Worm (Caenorhabditis elegans) whole organism, L2 larva: ENCODE measurements around the gene cnc-7.
A peak's percentile ranks its signal among the peaks of the same experiment; 100 is the strongest.

ENCODE experiments used
- C34F6.9 ChIP-seq: fragments of 150-350 bp; optimal IDR thresholded peaks from 2 replicates; lab custom pipeline; 2014; ENCODE audit warnings: missing biosample characterization, missing genetic modification characterization
- F13H6.1 ChIP-seq: sonication (generic microtip); optimal IDR thresholded peaks from 2 replicates; lab custom pipeline; 2016; ENCODE audit warnings: missing genetic modification characterization, missing compliant biosample characterization
- R02D3.7 ChIP-seq: fragments of 150-350 bp; optimal IDR thresholded peaks from 2 replicates; lab custom pipeline; 2014; ENCODE audit warnings: missing biosample characterization, missing genetic modification characterization
- Y55F3AM.14 ChIP-seq: fragments of 200-800 bp; sonication (Bioruptor generic); optimal IDR thresholded peaks from 2 replicates; lab custom pipeline; 2018; ENCODE audit warnings: mild to moderate bottlenecking, missing genetic modification characterization, missing compliant biosample characterization
- ZK546.5 ChIP-seq: sonication (generic microtip); optimal IDR thresholded peaks from 2 replicates; lab custom pipeline; 2017; ENCODE audit warnings: missing biosample characterization, missing genetic modification characterization
- alr-1 ChIP-seq: fragments of 150-350 bp; optimal IDR thresholded peaks from 2 replicates; lab custom pipeline; 2014; ENCODE audit warnings: missing biosample characterization, missing genetic modification characterization
- aly-2 ChIP-seq: fragments of 150-350 bp; optimal IDR thresholded peaks from 2 replicates; lab custom pipeline; 2014; ENCODE audit warnings: missing biosample characterization, missing genetic modification characterization
- blmp-1 ChIP-seq: sonication (generic microtip); optimal IDR thresholded peaks from 2 replicates; lab custom pipeline; 2017; ENCODE audit warnings: missing genetic modification characterization, mild to moderate bottlenecking, missing compliant biosample characterization, antibody characterized with exemption, moderate library complexity; ENCODE audit not compliant: insufficient read depth
- ceh-16 ChIP-seq: fragments of 150-350 bp; optimal IDR thresholded peaks from 2 replicates; lab custom pipeline; 2014; ENCODE audit warnings: missing biosample characterization, missing genetic modification characterization
- ceh-82 ChIP-seq: fragments of 150-350 bp; optimal IDR thresholded peaks from 2 replicates; lab custom pipeline; 2014; ENCODE audit warnings: missing biosample characterization, missing genetic modification characterization
- crh-2 ChIP-seq: sonication (generic microtip); optimal IDR thresholded peaks from 2 replicates; lab custom pipeline; 2017; ENCODE audit warnings: missing biosample characterization, missing genetic modification characterization
- dmd-4 ChIP-seq: sonication (generic microtip); optimal IDR thresholded peaks from 2 replicates; lab custom pipeline; 2017; ENCODE audit warnings: missing biosample characterization, missing genetic modification characterization
- egl-27 ChIP-seq: sonication (generic microtip); optimal IDR thresholded peaks from 3 replicates; lab custom pipeline; 2017; ENCODE audit warnings: missing biosample characterization, missing genetic modification reagents, missing genetic modification characterization
- elt-1 ChIP-seq: fragments of 150-350 bp; optimal IDR thresholded peaks from 2 replicates; lab custom pipeline; 2014; ENCODE audit warnings: missing biosample characterization, missing genetic modification characterization
- elt-3 ChIP-seq: sonication (generic microtip); optimal IDR thresholded peaks from 2 replicates; lab custom pipeline; 2017; ENCODE audit warnings: missing biosample characterization, missing genetic modification characterization
- fos-1 ChIP-seq: fragments of 150-350 bp; optimal IDR thresholded peaks from 2 replicates; lab custom pipeline; 2014; ENCODE audit warnings: missing biosample characterization, missing genetic modification characterization
- gmeb-1 ChIP-seq: fragments of 150-350 bp; optimal IDR thresholded peaks from 2 replicates; lab custom pipeline; 2014; ENCODE audit warnings: missing biosample characterization, missing genetic modification characterization
- lin-11 ChIP-seq: fragments of 150-350 bp; sonication (generic microtip); optimal IDR thresholded peaks from 2 replicates; lab custom pipeline; 2014; ENCODE audit warnings: missing biosample characterization, missing genetic modification characterization, inconsistent platforms, mixed read lengths
- lin-13 ChIP-seq: fragments of 150-350 bp; optimal IDR thresholded peaks from 2 replicates; lab custom pipeline; 2014; ENCODE audit warnings: missing biosample characterization, missing genetic modification reagents, missing genetic modification characterization
- lin-39 ChIP-seq: fragments of 150-350 bp; optimal IDR thresholded peaks from 2 replicates; lab custom pipeline; 2014; ENCODE audit warnings: missing biosample characterization, missing genetic modification reagents, missing genetic modification characterization
- lsy-2 ChIP-seq, 2 experiments: fragments of 150-350 bp in 1 of 2; sonication (generic microtip) in 1 of 2; optimal IDR thresholded peaks; 2 replicates each; lab custom pipeline; 2014 to 2017; ENCODE audit warnings: missing biosample characterization in 2 of 2, missing genetic modification characterization in 2 of 2
- mab-5 ChIP-seq: fragments of 150-350 bp; optimal IDR thresholded peaks from 2 replicates; lab custom pipeline; 2014; ENCODE audit warnings: missing biosample characterization, missing genetic modification characterization
- mbf-1 ChIP-seq: sonication (generic microtip); optimal IDR thresholded peaks from 2 replicates; lab custom pipeline; 2017; ENCODE audit warnings: missing biosample characterization, missing genetic modification characterization
- mdl-1 ChIP-seq, 2 experiments: fragments of 150-350 bp in 1 of 2; sonication (generic microtip) in 1 of 2; optimal IDR thresholded peaks; 2 replicates each; lab custom pipeline; 2017; ENCODE audit warnings: missing biosample characterization in 2 of 2, missing genetic modification characterization in 2 of 2
- nhr-12 ChIP-seq: fragments of 150-350 bp; optimal IDR thresholded peaks from 2 replicates; lab custom pipeline; 2014; ENCODE audit warnings: missing biosample characterization, missing genetic modification characterization
- nhr-129 ChIP-seq: fragments of 150-350 bp; optimal IDR thresholded peaks from 2 replicates; lab custom pipeline; 2014; ENCODE audit warnings: missing biosample characterization, missing genetic modification characterization
- nhr-23 ChIP-seq: fragments of 150-350 bp; optimal IDR thresholded peaks from 2 replicates; lab custom pipeline; 2014; ENCODE audit warnings: missing biosample characterization, missing genetic modification reagents, missing genetic modification characterization
- nhr-237 ChIP-seq: fragments of 150-350 bp; optimal IDR thresholded peaks from 2 replicates; lab custom pipeline; 2014; ENCODE audit warnings: missing biosample characterization, missing genetic modification characterization
- nhr-6 ChIP-seq: fragments of 150-350 bp; optimal IDR thresholded peaks from 2 replicates; lab custom pipeline; 2014; ENCODE audit warnings: missing biosample characterization, missing genetic modification characterization
- nhr-77 ChIP-seq: fragments of 150-350 bp; optimal IDR thresholded peaks from 2 replicates; lab custom pipeline; 2014; ENCODE audit warnings: missing biosample characterization, missing genetic modification characterization
- peb-1 ChIP-seq: fragments of 150-350 bp; optimal IDR thresholded peaks from 2 replicates; lab custom pipeline; 2014; ENCODE audit warnings: missing biosample characterization, missing genetic modification characterization
- skn-1 ChIP-seq: sonication (generic microtip); optimal IDR thresholded peaks from 2 replicates; lab custom pipeline; 2017; ENCODE audit warnings: missing biosample characterization, missing genetic modification characterization
- sma-3 ChIP-seq: sonication (generic microtip); optimal IDR thresholded peaks from 2 replicates; lab custom pipeline; 2016; ENCODE audit warnings: missing genetic modification reagents, missing genetic modification characterization, missing compliant biosample characterization
- sma-9 ChIP-seq, 2 experiments: fragments of 150-350 bp in 1 of 2; sonication (generic microtip) in 1 of 2; optimal IDR thresholded peaks; 2 replicates each; lab custom pipeline; 2014 to 2016; ENCODE audit warnings: missing genetic modification characterization in 2 of 2, mild to moderate bottlenecking in 1 of 2, missing biosample characterization in 1 of 2, missing compliant biosample characterization in 1 of 2, missing genetic modification reagents in 1 of 2, moderate library complexity in 1 of 2
- snpc-4 ChIP-seq: fragments of 150-350 bp; optimal IDR thresholded peaks from 2 replicates; lab custom pipeline; 2014; ENCODE audit warnings: missing biosample characterization, missing genetic modification characterization
- unc-39 ChIP-seq: fragments of 150-350 bp; optimal IDR thresholded peaks from 2 replicates; lab custom pipeline; 2014; ENCODE audit warnings: missing biosample characterization, missing genetic modification characterization
- unc-55 ChIP-seq: fragments of 150-350 bp; sonication (generic microtip); optimal IDR thresholded peaks from 3 replicates; lab custom pipeline; 2014; ENCODE audit warnings: missing biosample characterization, missing genetic modification reagents, missing genetic modification characterization
- unc-62 ChIP-seq: fragments of 150-350 bp; optimal IDR thresholded peaks from 2 replicates; lab custom pipeline; 2014; ENCODE audit warnings: missing biosample characterization, missing genetic modification reagents, missing genetic modification characterization
- zag-1 ChIP-seq: fragments of 150-350 bp; optimal IDR thresholded peaks from 2 replicates; lab custom pipeline; 2014; ENCODE audit warnings: missing biosample characterization, missing genetic modification characterization
- ztf-11 ChIP-seq: sonication (generic microtip); optimal IDR thresholded peaks from 2 replicates; lab custom pipeline; 2017; ENCODE audit warnings: missing biosample characterization, missing genetic modification characterization

The cnc-7 gene

DNA sequence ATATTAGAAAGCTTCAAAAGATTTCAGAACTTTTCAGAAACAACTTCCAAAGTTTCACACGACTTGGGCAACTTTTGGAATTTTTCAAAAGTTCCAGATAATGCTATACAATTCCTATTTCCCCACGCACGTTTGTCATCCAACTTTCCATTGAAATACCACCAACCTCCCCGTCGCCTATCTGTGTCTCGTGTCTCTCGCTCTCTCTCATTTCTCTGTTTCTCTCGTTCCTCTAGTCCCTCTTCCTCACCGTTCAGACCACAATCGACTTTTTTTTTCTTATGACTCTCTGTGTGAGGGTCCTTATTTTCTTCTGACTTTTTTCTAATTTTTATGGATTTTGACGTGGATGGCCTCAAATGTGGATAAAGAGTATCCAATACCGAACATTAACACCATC is 13.6 kb upstream of the cnc-7 start, which contains the start of gene K02E2.6:
K02E2.6 (plus strand) TSS at position 242 of the 400 bp plus-strand sequence.
- TF ChIP-seq sma-9 (GFP tag; optimal IDR thresholded peaks at IDR 0.05; lab: Kevin White, UChicago) (no peak), sma-9 (tag; optimal IDR thresholded peaks at IDR 0.05; lab: Kevin White, UChicago) (no peak), blmp-1 (no peak), nhr-129 (peak; percentile 12), mab-5 (tag; lab: Kevin White, UChicago) (no peak), unc-55 (GFP tag; lab: Kevin White, UChicago) (peak; percentile 37), Y55F3AM.14 (no peak)

- peak; percentile 3 for TF ChIP-seq gmeb-1 (tag; lab: Kevin White, UChicago)
- peak; percentile 3 for TF ChIP-seq lin-13 (GFP tag; lab: Kevin White, UChicago)
- TF ChIP-seq elt-3 (tag; lab: Kevin White, UChicago), result no peak
- TF ChIP-seq alr-1 (tag; lab: Kevin White, UChicago), result no peak
- no peak for TF ChIP-seq sma-9 (GFP tag; optimal IDR thresholded peaks at IDR 0.05; lab: Kevin White, UChicago)
- no peak for TF ChIP-seq sma-9 (tag; optimal IDR thresholded peaks at IDR 0.05; lab: Kevin White, UChicago)
- no peak for TF ChIP-seq peb-1 (tag; lab: Kevin White, UChicago)
- no peak for TF ChIP-seq nhr-6 (tag; lab: Kevin White, UChicago)
- peak; percentile 9 for TF ChIP-seq zag-1 (tag; lab: Kevin White, UChicago)
- TF ChIP-seq ZK546.5 (tag; lab: Kevin White, UChicago), result no peak
- peak in 1 of 2 experiments; percentile 60 for TF ChIP-seq lsy-2 (tag; optimal IDR thresholded peaks at IDR 0.05; lab: Kevin White, UChicago)
- TF ChIP-seq skn-1 (tag; lab: Kevin White, UChicago), result no peak
- TF ChIP-seq snpc-4 (tag; lab: Kevin White, UChicago), result no peak
- no peak for TF ChIP-seq dmd-4 (tag; lab: Kevin White, UChicago)
- no peak for TF ChIP-seq blmp-1
- peak; percentile 12 for TF ChIP-seq fos-1 (tag; lab: Kevin White, UChicago)
- TF ChIP-seq unc-62 (GFP tag; lab: Kevin White, UChicago), result no peak
- peak; percentile 65 for TF ChIP-seq nhr-129
- no peak for TF ChIP-seq aly-2 (tag; lab: Kevin White, UChicago)
- TF ChIP-seq sma-3 (GFP tag; lab: Kevin White, UChicago), result peak; percentile 39
- peak; percentile 68 for TF ChIP-seq F13H6.1 (tag; lab: Kevin White, UChicago)
- no peak for TF ChIP-seq elt-1 (tag; lab: Kevin White, UChicago)
- TF ChIP-seq ceh-16, result no peak
- TF ChIP-seq lin-39 (tag; lab: Kevin White, UChicago), result no peak
- TF ChIP-seq nhr-237 (tag; lab: Kevin White, UChicago), result no peak
- TF ChIP-seq mdl-1 (tag; optimal IDR thresholded peaks at IDR 0.05; lab: Kevin White, UChicago), result peak; percentile 18 to 33
- no peak for TF ChIP-seq R02D3.7
- TF ChIP-seq nhr-23 (tag; lab: Kevin White, UChicago), result no peak
- TF ChIP-seq crh-2 (tag; lab: Kevin White, UChicago), result peak; percentile 98
- peak; percentile 80 for TF ChIP-seq C34F6.9
- no peak for TF ChIP-seq ztf-11 (tag; lab: Kevin White, UChicago)
- TF ChIP-seq unc-55 (GFP tag; lab: Kevin White, UChicago), result peak; percentile 67
- no peak for TF ChIP-seq egl-27 (tag; lab: Kevin White, UChicago)
- no peak for TF ChIP-seq unc-39 (tag; lab: Kevin White, UChicago)
- no peak for TF ChIP-seq mbf-1 (tag; lab: Kevin White, UChicago)
- no peak for TF ChIP-seq lin-11 (tag; lab: Kevin White, UChicago)
Measured at ce11 chrV:20383065-20383609, 10.7 kb upstream of the cnc-7 start, which contains the start of gene K02E2.11. K02E2.11 (plus strand) TSS chrV:20383315.

- TF ChIP-seq elt-1 (tag; lab: Kevin White, UChicago), result no peak
- TF ChIP-seq, all 48 proteins: peak for 0
Measured at ce11 chrV:20386942-20387341, 6.9 kb upstream of the cnc-7 start, which contains the start of gene K02E2.7. K02E2.7 (minus strand) TSS chrV:20387042.

DNA sequence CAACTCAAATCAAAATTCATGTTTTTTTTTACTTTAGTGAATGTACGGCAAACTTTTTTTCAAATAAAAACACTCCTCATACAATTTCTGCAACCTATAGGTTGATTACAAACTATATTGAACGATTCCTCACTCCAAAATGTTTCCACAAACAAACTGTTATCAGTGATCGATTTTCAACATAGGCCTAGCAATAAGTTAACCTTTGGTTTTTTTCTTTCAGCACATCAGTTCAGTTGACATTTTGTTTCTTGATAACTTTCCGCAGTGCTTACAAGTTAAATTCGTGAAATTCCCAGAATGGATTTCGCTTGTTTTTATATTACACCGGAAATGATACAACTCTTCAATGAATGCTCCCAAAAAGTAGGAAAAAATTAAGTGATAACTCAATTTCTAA is 6.5 kb upstream of the cnc-7 start, which contains the start of gene F53H2.1:
F53H2.1 (plus strand) TSS at position 301 of the 400 bp plus-strand sequence.
- TF ChIP-seq nhr-12, result no peak
- TF ChIP-seq lin-13 (GFP tag; lab: Kevin White, UChicago), result no peak
- no peak for TF ChIP-seq crh-2 (tag; lab: Kevin White, UChicago)
- no peak for TF ChIP-seq aly-2 (tag; lab: Kevin White, UChicago)
- TF ChIP-seq lin-11 (tag; lab: Kevin White, UChicago), result no peak
- TF ChIP-seq Y55F3AM.14, result no peak
- no peak for TF ChIP-seq snpc-4 (tag; lab: Kevin White, UChicago)
- no peak for TF ChIP-seq R02D3.7
- no peak for TF ChIP-seq nhr-77 (tag; lab: Kevin White, UChicago)
- TF ChIP-seq nhr-237 (tag; lab: Kevin White, UChicago), result no peak
- no peak for TF ChIP-seq elt-3 (tag; lab: Kevin White, UChicago)
- TF ChIP-seq ceh-82, result no peak
- no peak for TF ChIP-seq ceh-16
- TF ChIP-seq peb-1 (tag; lab: Kevin White, UChicago), result no peak
- no peak for TF ChIP-seq blmp-1
- TF ChIP-seq alr-1 (tag; lab: Kevin White, UChicago), result no peak
